Worm (Caenorhabditis elegans) whole organism, L4 larva: ENCODE results near the gene F55C12.6.

ENCODE experiments used
- F10B5.3 ChIP-seq: sonication (generic microtip); optimal IDR thresholded peaks from 2 replicates; lab custom pipeline; 2016; ENCODE audit warnings: mild to moderate bottlenecking, missing genetic modification characterization, missing compliant biosample characterization
- R02D3.7 ChIP-seq: fragments of 150-350 bp; sonication (generic microtip); optimal IDR thresholded peaks from 3 replicates; lab custom pipeline; 2014; ENCODE audit warnings: missing biosample characterization, missing genetic modification characterization
- Y75B8A.6 ChIP-seq: fragments of 200-800 bp; sonication (Bioruptor generic); IDR thresholded peaks from 2 replicates; pipeline ENCODE4 v1.3.6; 2022; ENCODE audit warnings: missing genetic modification reagents, missing genetic modification characterization, missing compliant biosample characterization
- ZK337.2 ChIP-seq: fragments of 200-800 bp; sonication (Bioruptor generic); IDR thresholded peaks from 2 replicates; pipeline ENCODE4 v1.3.6; 2022; ENCODE audit warnings: missing genetic modification reagents, missing genetic modification characterization, missing compliant biosample characterization
- aha-1 ChIP-seq: fragments of 150-350 bp; peaks from one replicate; lab custom pipeline; 2014; ENCODE audit warnings: missing biosample characterization, missing genetic modification characterization
- ceh-28 ChIP-seq: fragments of 150-350 bp; optimal IDR thresholded peaks from 2 replicates; lab custom pipeline; 2014; ENCODE audit warnings: missing biosample characterization, missing genetic modification reagents, missing genetic modification characterization
- ceh-44 ChIP-seq: fragments of 200-800 bp; sonication (Bioruptor generic); IDR thresholded peaks from 2 replicates; pipeline ENCODE4 v1.3.6; 2022; ENCODE audit warnings: missing genetic modification reagents, missing genetic modification characterization, missing compliant biosample characterization
- ceh-82 ChIP-seq: sonication (generic microtip); optimal IDR thresholded peaks from 2 replicates; lab custom pipeline; 2017; ENCODE audit warnings: missing biosample characterization, missing genetic modification characterization
- cey-2 ChIP-seq: sonication (generic microtip); optimal IDR thresholded peaks from 3 replicates; lab custom pipeline; 2017; ENCODE audit warnings: missing genetic modification characterization, mild to moderate bottlenecking, missing compliant biosample characterization, antibody characterized with exemption, borderline replicate concordance; ENCODE audit not compliant: insufficient read depth
- ctbp-1 ChIP-seq: fragments of 200-800 bp; sonication (Bioruptor generic); IDR thresholded peaks from 2 replicates; pipeline ENCODE4 v1.3.6; 2022; ENCODE audit warnings: missing genetic modification reagents, missing genetic modification characterization, missing compliant biosample characterization
- daf-16 ChIP-seq, 3 experiments: sonication (generic microtip); optimal IDR thresholded peaks; 2 replicates each; lab custom pipeline; 2016 to 2017; ENCODE audit warnings: missing genetic modification characterization in 3 of 3, missing genetic modification reagents in 3 of 3, mild to moderate bottlenecking in 2 of 3, missing compliant biosample characterization in 2 of 3, missing biosample characterization in 1 of 3, moderate library complexity in 1 of 3
- daf-19 ChIP-seq: fragments of 200-800 bp; sonication (Bioruptor generic); conservative IDR thresholded peaks from 2 replicates; pipeline ENCODE4 v1.3.6; 2022; ENCODE audit warnings: missing genetic modification characterization, missing compliant biosample characterization
- daf-8 ChIP-seq: fragments of 200-800 bp; sonication (Bioruptor generic); IDR thresholded peaks from 2 replicates; pipeline ENCODE4 v1.3.6; 2022; ENCODE audit warnings: missing genetic modification characterization, missing compliant biosample characterization
- dmd-6 ChIP-seq: fragments of 200-800 bp; sonication (Bioruptor generic); IDR thresholded peaks from 2 replicates; pipeline ENCODE4 v1.3.6; 2022; ENCODE audit warnings: missing genetic modification reagents, missing genetic modification characterization, missing compliant biosample characterization
- dve-1 ChIP-seq: sonication (generic microtip); optimal IDR thresholded peaks from 2 replicates; lab custom pipeline; 2017; ENCODE audit warnings: antibody characterized with exemption, mild to moderate bottlenecking, missing genetic modification characterization, missing compliant biosample characterization; ENCODE audit not compliant: insufficient read depth
- egl-43 ChIP-seq: fragments of 200-800 bp; sonication (Bioruptor generic); IDR thresholded peaks from 2 replicates; pipeline ENCODE4 v1.3.6; 2022; ENCODE audit warnings: missing genetic modification reagents, missing genetic modification characterization, missing compliant biosample characterization
- fkh-10 ChIP-seq: fragments of 150-350 bp; optimal IDR thresholded peaks from 2 replicates; lab custom pipeline; 2014; ENCODE audit warnings: missing biosample characterization, missing genetic modification reagents, missing genetic modification characterization
- hlh-11 ChIP-seq: fragments of 200-800 bp; sonication (Bioruptor generic); optimal IDR thresholded peaks from 2 replicates; lab custom pipeline; 2018; ENCODE audit warnings: mild to moderate bottlenecking, missing genetic modification characterization, missing compliant biosample characterization
- hlh-30 ChIP-seq: sonication (generic microtip); optimal IDR thresholded peaks from 2 replicates; lab custom pipeline; 2017; ENCODE audit warnings: antibody characterized with exemption, mild to moderate bottlenecking, missing genetic modification characterization, missing compliant biosample characterization; ENCODE audit not compliant: insufficient read depth
- hmg-1.1 ChIP-seq: fragments of 200-800 bp; sonication (Bioruptor generic); IDR thresholded peaks from 2 replicates; pipeline ENCODE4 v1.3.6; 2022; ENCODE audit warnings: missing genetic modification reagents, missing genetic modification characterization, missing compliant biosample characterization
- jun-1 ChIP-seq: fragments of 150-350 bp; optimal IDR thresholded peaks from 2 replicates; lab custom pipeline; 2014; ENCODE audit warnings: missing biosample characterization, missing genetic modification reagents, missing genetic modification characterization
- lin-1 ChIP-seq: fragments of 200-800 bp; sonication (Bioruptor generic); IDR thresholded peaks from 2 replicates; pipeline ENCODE4 v1.3.6; 2022; ENCODE audit warnings: missing genetic modification reagents, missing genetic modification characterization, missing compliant biosample characterization
- mep-1 ChIP-seq: fragments of 150-350 bp; sonication (generic microtip); optimal IDR thresholded peaks from 3 replicates; lab custom pipeline; 2014; ENCODE audit warnings: missing biosample characterization, missing genetic modification characterization
- mxl-2 ChIP-seq: fragments of 200-800 bp; sonication (Bioruptor generic); conservative IDR thresholded peaks from 2 replicates; pipeline ENCODE4 v1.3.6; 2022; ENCODE audit warnings: missing genetic modification reagents, missing genetic modification characterization, missing compliant biosample characterization
- nhr-10 ChIP-seq: fragments of 150-350 bp; optimal IDR thresholded peaks from 2 replicates; lab custom pipeline; 2014; ENCODE audit warnings: missing biosample characterization, missing genetic modification characterization
- nhr-11 ChIP-seq: fragments of 150-350 bp; optimal IDR thresholded peaks from 2 replicates; lab custom pipeline; 2014; ENCODE audit warnings: missing biosample characterization, missing genetic modification characterization
- nhr-28 ChIP-seq: fragments of 150-350 bp; optimal IDR thresholded peaks from 2 replicates; lab custom pipeline; 2014; ENCODE audit warnings: missing biosample characterization, missing genetic modification characterization
- nhr-77 ChIP-seq: fragments of 150-350 bp; optimal IDR thresholded peaks from 2 replicates; lab custom pipeline; 2014; ENCODE audit warnings: missing biosample characterization, missing genetic modification characterization
- pha-4 ChIP-seq, 2 experiments: fragments of 150-350 bp in 1 of 2; fragments of 200-800 bp in 1 of 2; sonication (Bioruptor generic) in 1 of 2; IDR thresholded peaks in 1 of 2; optimal IDR thresholded peaks in 1 of 2; 2 replicates each; pipeline versions ENCODE4 v1.3.6 to Lab custom; 2014 to 2022; ENCODE audit warnings: missing genetic modification characterization in 2 of 2, missing genetic modification reagents in 2 of 2, missing biosample characterization in 1 of 2, missing compliant biosample characterization in 1 of 2
- pqm-1 ChIP-seq: sonication (generic microtip); optimal IDR thresholded peaks from 2 replicates; lab custom pipeline; 2017; ENCODE audit warnings: missing biosample characterization, missing genetic modification characterization
- set-16 ChIP-seq: fragments of 200-800 bp; sonication (Bioruptor generic); IDR thresholded peaks from 2 replicates; pipeline ENCODE4 v1.3.6; 2022; ENCODE audit warnings: missing genetic modification reagents, missing genetic modification characterization, missing compliant biosample characterization
- skn-1 ChIP-seq: fragments of 150-350 bp; optimal IDR thresholded peaks from 2 replicates; lab custom pipeline; 2014; ENCODE audit warnings: missing biosample characterization, missing genetic modification characterization
- unc-39 ChIP-seq: sonication (generic microtip); optimal IDR thresholded peaks from 2 replicates; lab custom pipeline; 2017; ENCODE audit warnings: missing biosample characterization, missing genetic modification characterization
- unc-62 ChIP-seq, 3 experiments: fragments of 150-350 bp in 1 of 3; sonication (generic microtip); optimal IDR thresholded peaks in 2 of 3; peaks in 1 of 3; 1 replicate in 1 of 3; 2 replicates in 2 of 3; lab custom pipeline; 2014 to 2017; ENCODE audit warnings: missing biosample characterization in 3 of 3, missing genetic modification characterization in 3 of 3, missing genetic modification reagents in 3 of 3, missing genotype in 1 of 3
- zag-1 ChIP-seq: fragments of 150-350 bp; optimal IDR thresholded peaks from 2 replicates; lab custom pipeline; 2014; ENCODE audit warnings: missing biosample characterization, missing genetic modification characterization
- zfp-2 ChIP-seq: sonication (generic microtip); optimal IDR thresholded peaks from 2 replicates; lab custom pipeline; 2016; ENCODE audit warnings: mild to moderate bottlenecking, missing genetic modification characterization, missing compliant biosample characterization
- zip-11 ChIP-seq: fragments of 200-800 bp; sonication (Bioruptor generic); IDR thresholded peaks from 2 replicates; pipeline ENCODE4 v1.3.6; 2022; ENCODE audit warnings: missing genetic modification characterization, missing compliant biosample characterization

Gene F55C12.6

DNA sequence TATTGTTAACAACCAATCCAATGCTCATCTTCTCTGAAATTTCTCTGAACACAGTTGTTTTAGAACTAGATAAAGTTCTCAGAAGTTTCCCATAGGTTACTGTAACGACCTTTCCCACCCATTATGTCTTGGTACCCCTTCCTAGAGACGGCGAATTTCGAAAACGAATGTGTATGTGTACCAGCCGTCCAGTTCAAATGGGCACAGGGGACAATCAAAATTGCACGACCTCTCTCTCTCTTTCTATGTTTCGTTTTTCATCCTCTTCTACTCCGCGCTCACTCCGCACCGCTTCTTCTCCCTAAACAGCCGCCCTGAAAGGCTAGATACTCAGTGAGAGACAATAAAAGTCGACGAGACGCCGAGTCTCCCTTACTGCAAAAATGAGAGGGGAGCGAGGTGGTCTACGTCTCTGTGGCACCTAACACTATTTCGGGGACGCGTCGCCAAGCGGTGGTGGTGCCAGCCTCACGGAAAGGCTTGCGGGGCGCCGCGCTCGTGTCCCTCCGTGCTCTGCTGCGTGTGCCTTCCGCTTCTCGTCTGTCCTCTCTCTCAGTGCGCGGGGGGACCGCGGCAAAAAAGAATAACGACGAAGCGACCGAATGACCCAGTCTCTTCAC lies 25.6 kb upstream of the F55C12.6 start (continued):
- TF ChIP-seq ctbp-1 (GFP tag; lab: Robert Waterston, UW) = peak; percentile 81
- TF ChIP-seq hmg-1.1 = peak; percentile 83
- no peak for TF ChIP-seq zfp-2 (tag; lab: Kevin White, UChicago)
- peak; percentile 4 for TF ChIP-seq jun-1 (tag; lab: Kevin White, UChicago)
- TF ChIP-seq ceh-82 (tag; lab: Kevin White, UChicago) = no peak

DNA sequence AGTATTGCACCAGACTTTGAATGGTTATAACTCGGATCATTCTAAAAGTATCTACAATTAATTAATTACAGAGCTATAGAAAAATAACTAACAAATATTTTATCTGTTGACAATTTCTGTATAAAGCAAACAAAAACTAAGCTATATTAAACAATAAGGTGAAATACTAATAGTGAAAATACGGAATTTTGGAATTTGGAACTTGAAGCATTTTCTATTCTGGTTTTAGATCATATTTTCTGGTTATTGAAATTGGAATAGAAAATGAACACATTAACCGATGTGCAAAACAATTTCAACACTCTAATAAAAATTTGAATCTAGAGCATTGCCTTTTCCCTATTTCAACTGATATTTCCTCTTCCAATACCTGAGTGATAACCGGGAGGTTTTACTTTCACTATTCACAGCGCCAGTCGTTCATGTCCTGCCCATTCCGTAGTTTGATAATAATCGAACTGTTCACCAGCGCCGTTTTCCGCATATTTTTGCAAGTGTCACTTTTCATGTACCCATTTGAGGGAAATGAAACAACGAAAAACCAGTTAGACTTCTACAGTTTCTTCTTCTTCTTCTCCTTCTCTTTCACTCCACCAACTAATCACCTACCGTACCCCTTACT lies 24.0 kb upstream of the F55C12.6 start:
- peak; percentile 97 for TF ChIP-seq aha-1 (tag; lab: Kevin White, UChicago)
- no peak for TF ChIP-seq ceh-44 (GFP tag; lab: Robert Waterston, UW)
- TF ChIP-seq nhr-28 (tag; lab: Kevin White, UChicago) = peak; percentile 67
- no peak for TF ChIP-seq zip-11
- no peak for TF ChIP-seq cey-2 (tag; lab: Kevin White, UChicago)
- no peak for TF ChIP-seq zag-1
- TF ChIP-seq daf-19 = no peak
- no peak for TF ChIP-seq daf-16 (GFP tag; optimal IDR thresholded peaks at IDR 0.05; lab: Kevin White, UChicago)
- peak; percentile 29 for TF ChIP-seq daf-16 (tag; optimal IDR thresholded peaks at IDR 0.05; lab: Kevin White, UChicago)
- peak; percentile 25 for TF ChIP-seq hlh-11 (tag; lab: Kevin White, UChicago)
- TF ChIP-seq pqm-1 (tag; lab: Kevin White, UChicago) = peak; percentile 30
- TF ChIP-seq fkh-10 (GFP tag; lab: Kevin White, UChicago) = no peak

DNA sequence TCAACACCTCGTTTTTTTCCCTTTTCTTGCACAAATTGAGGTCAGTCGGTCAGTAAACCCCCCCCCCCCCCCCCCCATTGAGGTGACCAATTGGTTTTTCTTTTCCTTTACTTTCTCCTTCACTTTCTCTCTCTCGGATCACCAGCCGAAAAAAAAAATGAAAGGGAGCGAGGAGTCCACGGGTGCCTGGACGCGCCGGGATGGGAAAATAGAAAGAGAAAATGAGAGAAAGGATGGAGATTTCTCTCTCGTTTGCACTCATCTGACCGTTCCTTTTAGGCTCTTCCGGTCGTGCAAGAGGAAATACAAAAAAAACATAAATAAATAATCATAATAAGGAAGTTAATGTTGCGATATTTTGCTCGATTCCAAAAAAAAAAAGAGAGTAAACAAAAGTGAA lies 23.1 kb upstream of the F55C12.6 start:
- TF ChIP-seq aha-1 (tag; lab: Kevin White, UChicago) = peak; percentile 64
- no peak for TF ChIP-seq pha-4 (GFP tag; IDR thresholded peaks at IDR 0.05; lab: Robert Waterston, UW)
- TF ChIP-seq pha-4 (tag; optimal IDR thresholded peaks at IDR 0.05; lab: Kevin White, UChicago) = peak; percentile 32
- no peak for TF ChIP-seq cey-2 (tag; lab: Kevin White, UChicago)
- TF ChIP-seq daf-8 (GFP tag; lab: Robert Waterston, UW) = no peak
- peak; percentile 37; the same call in 1 of the 2 replicates for TF ChIP-seq set-16
- no peak for TF ChIP-seq ceh-28 (tag; lab: Kevin White, UChicago)
- TF ChIP-seq skn-1 (tag; lab: Kevin White, UChicago) = no peak
- TF ChIP-seq hlh-11 (tag; lab: Kevin White, UChicago) = peak; percentile 67
- TF ChIP-seq ctbp-1 (GFP tag; lab: Robert Waterston, UW) = no peak
- TF ChIP-seq nhr-28 (tag; lab: Kevin White, UChicago) = peak; percentile 28
- TF ChIP-seq hlh-30 (tag; lab: Kevin White, UChicago) = peak; percentile 3
- no peak for TF ChIP-seq dmd-6
- peak in 1 of 2 experiments; percentile 3 for TF ChIP-seq unc-62 (GFP tag; optimal IDR thresholded peaks at IDR 0.05 in 1 of 2; lab: Kevin White, UChicago)
- TF ChIP-seq unc-62 (tag; optimal IDR thresholded peaks at IDR 0.05; lab: Kevin White, UChicago) = no peak
- TF ChIP-seq dve-1 (tag; lab: Kevin White, UChicago) = peak; percentile 15

DNA sequence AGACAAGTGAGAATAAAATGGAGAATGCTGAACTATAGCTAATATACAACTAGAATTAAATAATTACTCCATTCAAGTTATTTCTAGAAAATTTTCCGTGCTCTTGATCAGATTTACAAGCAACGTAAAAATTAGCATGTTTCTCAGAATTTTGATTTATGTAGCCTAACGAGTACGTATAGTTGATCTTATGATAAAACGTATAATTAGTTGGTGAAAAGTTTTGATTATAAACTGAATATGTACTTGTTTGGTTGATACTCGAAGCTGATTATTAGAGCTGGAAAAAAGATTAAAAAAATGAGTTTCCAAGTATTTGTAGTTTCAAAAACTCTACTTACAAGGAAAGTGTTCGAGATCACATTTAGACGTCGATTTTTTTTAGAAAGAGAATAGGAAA lies 20.6 kb upstream of the F55C12.6 start:
- TF ChIP-seq nhr-11 = peak; percentile 66
- TF ChIP-seq aha-1 (tag; lab: Kevin White, UChicago) = peak; percentile 74
- TF ChIP-seq Y75B8A.6 (GFP tag; lab: Robert Waterston, UW) = no peak
- TF ChIP-seq, all 104 proteins: peak for 2

DNA sequence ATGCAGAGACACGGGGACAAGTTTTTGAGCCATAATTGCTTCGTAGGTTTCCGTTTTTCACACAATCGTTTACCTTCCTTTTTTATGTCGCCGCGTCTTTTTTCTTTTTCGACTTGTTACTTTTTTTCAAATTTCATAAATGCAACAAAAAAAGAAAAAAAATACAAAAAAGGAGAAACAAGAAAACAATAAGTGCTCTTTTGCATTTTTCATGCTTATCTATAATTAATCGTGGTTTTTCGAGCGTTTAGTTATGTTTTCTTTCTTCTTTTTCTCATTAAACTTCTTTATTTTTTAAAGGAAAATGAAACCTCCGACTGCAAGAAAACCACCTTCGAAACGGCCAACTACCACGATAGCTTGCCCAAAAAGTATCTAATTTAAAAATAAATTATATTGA lies 19.9 kb upstream of the F55C12.6 start, which contains the start of gene F59G1.4:
TSS of gene F59G1.4 (plus strand) at position 301 of the 400 bp plus-strand sequence.
- TF ChIP-seq unc-39 (no peak), ZK337.2 (GFP tag; lab: Robert Waterston, UW) (no peak), nhr-10 (tag; lab: Kevin White, UChicago) (no peak), F10B5.3 (tag; lab: Kevin White, UChicago) (no peak), egl-43 (no peak), nhr-77 (tag; lab: Kevin White, UChicago) (no peak), mxl-2 (no peak), R02D3.7 (tag; lab: Kevin White, UChicago) (no peak), mep-1 (tag; lab: Kevin White, UChicago) (no peak), lin-1 (GFP tag; lab: Robert Waterston, UW) (no peak)
- TF ChIP-seq, all 104 proteins: peak for 0
